Worm (Caenorhabditis elegans): ENCODE data around the gene F59A7.14.

Gene F59A7.14

DNA sequence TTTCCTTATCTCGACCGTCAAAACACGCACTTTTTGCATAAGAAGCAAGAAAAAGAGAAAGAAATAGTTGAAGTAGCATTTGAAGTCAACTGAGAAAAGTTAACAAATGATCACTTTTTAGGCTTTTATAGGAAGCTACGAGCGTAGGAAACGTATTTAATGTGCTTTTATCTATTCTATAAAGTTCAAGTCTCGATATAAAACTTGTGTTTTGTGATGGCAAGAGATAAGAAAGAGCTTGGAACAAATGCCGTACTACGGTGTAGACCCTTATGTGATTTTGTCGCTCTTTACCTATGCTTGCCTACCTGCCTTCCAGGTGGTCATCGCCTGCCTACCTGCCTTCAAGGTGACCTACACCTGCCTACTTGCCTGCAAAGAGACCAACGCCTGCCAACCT lies 14.6 kb upstream of the F59A7.14 start, which contains the start of gene clec-206:
Gene clec-206, minus strand, starts transcription at position 101 of the 400 bp plus-strand sequence.
- TF ChIP-seq mes-2 (tag; optimal IDR thresholded peaks at IDR 0.05; ENCODE audit: poor library complexity, severe bottlenecking) (no peak), tag-97 (GFP tag; IDR thresholded peaks at IDR 0.05) (no peak), Y105C5A.15 (GFP tag; IDR thresholded peaks at IDR 0.05) (no peak), gei-8 (GFP tag; optimal IDR thresholded peaks at IDR 0.05) (no peak)

- peak in 1 of 2 experiments; percentile 16 for TF ChIP-seq unc-62 (GFP tag; optimal IDR thresholded peaks at IDR 0.05 in 1 of 2)
- TF ChIP-seq unc-62 (tag; optimal IDR thresholded peaks at IDR 0.05), result no peak
- TF ChIP-seq fos-1 (tag; optimal IDR thresholded peaks at IDR 0.05), result no peak
- TF ChIP-seq lin-29 (GFP tag; IDR thresholded peaks at IDR 0.05), result no peak
These were observed 14.1 kb upstream of the F59A7.14 start, which contains the start of gene cysl-4 for ce11 chrV:2004659-2005058. Gene cysl-4, plus strand, starts transcription at chrV:2004959.

DNA sequence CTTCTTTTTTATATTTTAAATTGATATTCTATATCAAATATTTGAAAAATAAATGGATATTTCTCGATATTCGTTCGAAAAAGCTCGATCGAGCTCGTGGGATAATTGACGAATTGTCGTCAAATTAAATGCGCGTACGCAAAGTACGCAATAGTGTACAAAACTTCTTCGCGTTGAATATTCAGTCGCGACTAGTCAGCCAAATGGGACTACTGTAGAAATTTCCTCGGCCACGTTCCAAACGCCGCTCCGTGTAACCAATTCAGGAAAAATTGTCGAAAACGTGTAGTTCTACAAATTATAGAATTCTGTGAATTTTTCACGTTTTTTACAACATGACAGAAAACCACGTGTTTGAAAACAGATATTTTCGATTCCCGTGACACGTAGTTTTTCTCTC lies 10.4 kb upstream of the F59A7.14 start:
- peak; percentile 59; the same call in 1 of the 2 replicates for TF ChIP-seq snpc-1.2 (GFP tag; IDR thresholded peaks at IDR 0.05)
- peak; percentile 34 for TF ChIP-seq dve-1 (tag; optimal IDR thresholded peaks at IDR 0.05; ENCODE audit: insufficient read depth)
- no peak for TF ChIP-seq daf-8 (GFP tag; IDR thresholded peaks at IDR 0.05)
- TF ChIP-seq hlh-11 (tag; optimal IDR thresholded peaks at IDR 0.05), result peak; percentile 49
- no peak for TF ChIP-seq lin-29 (GFP tag; IDR thresholded peaks at IDR 0.05)
- peak; percentile 60; the same call in 1 of the 2 replicates for TF ChIP-seq Y48G9A.11 (GFP tag; IDR thresholded peaks at IDR 0.05)
- TF ChIP-seq zip-11 (GFP tag; IDR thresholded peaks at IDR 0.05), result no peak
- peak; percentile 3 for TF ChIP-seq mxl-3 (GFP tag; optimal IDR thresholded peaks at IDR 0.05)
- TF ChIP-seq nhr-41 (GFP tag; IDR thresholded peaks at IDR 0.05), result no peak
- TF ChIP-seq nhr-11 (tag; optimal IDR thresholded peaks at IDR 0.05), result no peak
- TF ChIP-seq nhr-111 (GFP tag; optimal IDR thresholded peaks at IDR 0.05), result no peak
- no peak for TF ChIP-seq aha-1 (tag)
- TF ChIP-seq lin-1 (GFP tag; IDR thresholded peaks at IDR 0.05), result no peak
- TF ChIP-seq T26A8.4 (GFP tag; IDR thresholded peaks at IDR 0.05), result peak; percentile 67
- TF ChIP-seq lsy-2 (tag; optimal IDR thresholded peaks at IDR 0.05), result peak; percentile 47 to 96
- TF ChIP-seq dmd-6 (GFP tag; IDR thresholded peaks at IDR 0.05), result peak; percentile 66
- peak; percentile 47; the same call in 1 of the 2 replicates for TF ChIP-seq nhr-42 (GFP tag; IDR thresholded peaks at IDR 0.05)
- no peak for TF ChIP-seq madf-5 (GFP tag; IDR thresholded peaks at IDR 0.05)
- TF ChIP-seq F26F4.8 (GFP tag; conservative IDR thresholded peaks at IDR 0.05), result no peak
- peak; percentile 54 for TF ChIP-seq nhr-28 (tag; optimal IDR thresholded peaks at IDR 0.05)
- TF ChIP-seq mes-2 (tag; optimal IDR thresholded peaks at IDR 0.05; ENCODE audit: poor library complexity, severe bottlenecking), result peak; percentile 94
- TF ChIP-seq unc-62 (GFP tag; optimal IDR thresholded peaks at IDR 0.05 in 1 of 2), result peak in 1 of 2 experiments; percentile 80
- TF ChIP-seq unc-62 (tag; optimal IDR thresholded peaks at IDR 0.05), result no peak
- peak; percentile 28 for TF ChIP-seq hlh-30 (tag; optimal IDR thresholded peaks at IDR 0.05; ENCODE audit: insufficient read depth)
- TF ChIP-seq aly-2 (tag; optimal IDR thresholded peaks at IDR 0.05), result no peak
- 0 out of 2 replicates have a peak, but pooled peaks have one; percentile 51 for TF ChIP-seq ctbp-1 (GFP tag; IDR thresholded peaks at IDR 0.05)
- TF ChIP-seq nhr-77 (tag; optimal IDR thresholded peaks at IDR 0.05), result peak; percentile 62
- TF ChIP-seq ceh-20 (GFP tag; IDR thresholded peaks at IDR 0.05), result 0 out of 2 replicates have a peak, but pooled peaks have one; percentile 65
- TF ChIP-seq daf-19 (GFP tag; conservative IDR thresholded peaks at IDR 0.05), result no peak
- no peak for TF ChIP-seq nhr-76 (tag; optimal IDR thresholded peaks at IDR 0.05)
- TF ChIP-seq unc-130 (GFP tag; optimal IDR thresholded peaks at IDR 0.05), result peak; percentile 91
- TF ChIP-seq duxl-1 (tag; optimal IDR thresholded peaks at IDR 0.05; ENCODE audit: poor library complexity), result peak; percentile 64
- no peak; the same call in 1 of the 2 replicates for TF ChIP-seq arid-1 (GFP tag; conservative IDR thresholded peaks at IDR 0.05)
- TF ChIP-seq saeg-2 (GFP tag; IDR thresholded peaks at IDR 0.05), result no peak
- peak; percentile 46 for TF ChIP-seq rbr-2 (tag; optimal IDR thresholded peaks at IDR 0.05)
- no peak for TF ChIP-seq F10B5.3 (tag; optimal IDR thresholded peaks at IDR 0.05)
- peak; percentile 15 for TF ChIP-seq lin-15B (tag; optimal IDR thresholded peaks at IDR 0.05)
- TF ChIP-seq sdz-12 (GFP tag; optimal IDR thresholded peaks at IDR 0.05), result no peak
- no peak for TF ChIP-seq zag-1 (tag; optimal IDR thresholded peaks at IDR 0.05)
- no peak for TF ChIP-seq zfp-2 (tag; optimal IDR thresholded peaks at IDR 0.05)
- TF ChIP-seq nhr-102 (tag; optimal IDR thresholded peaks at IDR 0.05), result peak; percentile 70
- no peak for TF ChIP-seq Y75B8A.6 (GFP tag; IDR thresholded peaks at IDR 0.05)
- TF ChIP-seq fos-1 (tag; optimal IDR thresholded peaks at IDR 0.05), result no peak

Data from whole organism, L4 larva.